Worm (Caenorhabditis elegans) whole organism, young adult: ENCODE measurements around the gene wht-3.

Experiments used
- F49E8.2 ChIP-seq: sonication (generic microtip); optimal IDR thresholded peaks from 3 replicates; lab custom pipeline; 2017; ENCODE audit warnings: missing genetic modification characterization, mild to moderate bottlenecking, missing compliant biosample characterization, antibody characterized with exemption, moderate library complexity; ENCODE audit not compliant: insufficient read depth
- Y67H2A.10 ChIP-seq: fragments of 200-800 bp; sonication (Bioruptor generic); conservative IDR thresholded peaks from 2 replicates; pipeline ENCODE4 v1.3.6; 2022; ENCODE audit warnings: missing genetic modification reagents, missing genetic modification characterization, missing compliant biosample characterization
- aptf-3 ChIP-seq: fragments of 200-800 bp; sonication (Bioruptor generic); IDR thresholded peaks from 2 replicates; pipeline ENCODE4 v1.3.6; 2022; ENCODE audit warnings: missing genetic modification characterization, missing compliant biosample characterization
- ceh-27 ChIP-seq: fragments of 200-800 bp; sonication (Bioruptor generic); optimal IDR thresholded peaks from 2 replicates; lab custom pipeline; 2018; ENCODE audit warnings: mild to moderate bottlenecking, missing genetic modification characterization, moderate library complexity, missing compliant biosample characterization
- hlh-26 ChIP-seq: fragments of 200-800 bp; sonication (Bioruptor generic); conservative IDR thresholded peaks from 2 replicates; pipeline ENCODE4 v1.3.6; 2022; ENCODE audit warnings: missing genetic modification reagents, missing genetic modification characterization, missing compliant biosample characterization
- lin-26 ChIP-seq: fragments of 200-800 bp; sonication (Bioruptor generic); IDR thresholded peaks from 2 replicates; pipeline ENCODE4 v1.3.6; 2022; ENCODE audit warnings: missing genetic modification reagents, missing genetic modification characterization, missing compliant biosample characterization
- tlf-1 ChIP-seq: fragments of 200-800 bp; sonication (Bioruptor generic); optimal IDR thresholded peaks from 2 replicates; lab custom pipeline; 2018; ENCODE audit warnings: mild to moderate bottlenecking, missing genetic modification characterization, missing compliant biosample characterization
- unc-130 ChIP-seq: sonication (generic microtip); optimal IDR thresholded peaks from 2 replicates; lab custom pipeline; 2016; ENCODE audit warnings: missing genetic modification reagents, missing genetic modification characterization, missing compliant biosample characterization
- ztf-25 ChIP-seq: fragments of 200-800 bp; sonication (Bioruptor generic); IDR thresholded peaks from 2 replicates; pipeline ENCODE4 v1.3.6; 2022; ENCODE audit warnings: missing genetic modification reagents, missing genetic modification characterization, missing compliant biosample characterization

DNA sequence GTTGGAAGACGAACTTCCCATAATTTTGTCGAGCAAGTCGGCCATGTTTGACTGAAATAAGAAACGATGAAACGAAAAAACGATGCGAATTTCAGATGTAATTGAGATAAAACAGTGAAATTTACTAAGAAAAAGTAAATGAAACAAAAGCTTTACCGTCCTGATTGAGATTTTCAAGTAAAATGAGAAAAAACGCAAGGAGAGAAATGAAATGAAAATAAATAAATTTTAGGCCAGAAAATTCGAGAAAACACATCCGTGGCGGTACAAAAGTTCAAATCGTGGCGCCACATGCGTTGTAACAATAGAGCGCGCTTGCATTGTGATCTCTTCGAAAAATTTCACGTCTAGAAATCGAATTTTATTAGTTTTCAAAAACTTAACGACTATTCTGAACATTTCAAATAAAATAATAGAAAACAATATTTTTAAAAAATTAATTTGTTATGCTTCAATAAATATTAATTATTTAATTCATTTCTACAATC is 24.8 kb upstream of the wht-3 start, which contains the start of the genes hrde-1 and C16C10.13:
- TF ChIP-seq lin-26, result no peak
- TF ChIP-seq unc-130 (GFP tag; lab: Kevin White, UChicago), result peak; percentile 93
- no peak for TF ChIP-seq aptf-3 (GFP tag; lab: Robert Waterston, UW)
- TF ChIP-seq tlf-1 (GFP tag; lab: Kevin White, UChicago), result peak; percentile 79
- no peak for TF ChIP-seq ceh-27
- peak; percentile 93 for TF ChIP-seq F49E8.2
- no peak for TF ChIP-seq ztf-25
- TF ChIP-seq hlh-26, result no peak
- no peak for TF ChIP-seq Y67H2A.10
